Fruit fly (Drosophila melanogaster) whole organism, prepupa: ENCODE measurements around the gene CG31915.

Experiments used
- Blimp-1 ChIP-seq: fragments of 200-800 bp; sonication (Bioruptor generic); optimal IDR thresholded peaks from 3 replicates; lab custom pipeline; 2017; ENCODE audit warnings: missing biosample characterization, missing genetic modification characterization, mild to moderate bottlenecking, moderate library complexity, missing genetic modification reagents
- CG10631 ChIP-seq: fragments of 200-800 bp; sonication (Bioruptor generic); optimal IDR thresholded peaks from 2 replicates; lab custom pipeline; 2016; ENCODE audit warnings: missing biosample characterization, missing genetic modification characterization
- CG10669 ChIP-seq: fragments of 200-800 bp; sonication (Bioruptor generic); optimal IDR thresholded peaks from 3 replicates; lab custom pipeline; 2018; ENCODE audit warnings: missing biosample characterization, mild to moderate bottlenecking, missing genetic modification characterization, moderate library complexity
- CG11294 ChIP-seq: fragments of 200-800 bp; sonication (Bioruptor generic); IDR thresholded peaks from 2 replicates; pipeline ENCODE4 v1.3.6; 2022; ENCODE audit warnings: missing biosample characterization, missing genetic modification characterization
- CG11762 ChIP-seq: fragments of 200-800 bp; sonication (Bioruptor generic); optimal IDR thresholded peaks from 3 replicates; lab custom pipeline; 2016; ENCODE audit warnings: missing biosample characterization, missing genetic modification characterization; ENCODE audit not compliant: insufficient read depth
- CG11902 ChIP-seq: fragments of 200-800 bp; sonication (Bioruptor generic); optimal IDR thresholded peaks from 3 replicates; lab custom pipeline; 2016; ENCODE audit warnings: missing biosample characterization, missing genetic modification characterization
- CG1621 ChIP-seq: fragments of 200-800 bp; sonication (Bioruptor generic); optimal IDR thresholded peaks from 3 replicates; lab custom pipeline; 2018; ENCODE audit warnings: missing biosample characterization, mild to moderate bottlenecking, missing genetic modification characterization
- CG16779 ChIP-seq: fragments of 200-800 bp; sonication (Bioruptor generic); optimal IDR thresholded peaks from 3 replicates; lab custom pipeline; 2017; ENCODE audit warnings: missing biosample characterization, mild to moderate bottlenecking, missing genetic modification characterization
- CG31627 ChIP-seq: fragments of 200-800 bp; sonication (Bioruptor generic); optimal IDR thresholded peaks from 3 replicates; lab custom pipeline; 2016; ENCODE audit warnings: missing biosample characterization, missing genetic modification characterization
- CG34406 ChIP-seq: fragments of 200-800 bp; sonication (Bioruptor generic); optimal IDR thresholded peaks from 3 replicates; lab custom pipeline; 2016; ENCODE audit warnings: missing biosample characterization, missing genetic modification characterization
- CG3919 ChIP-seq: fragments of 200-800 bp; sonication (Bioruptor generic); optimal IDR thresholded peaks from 3 replicates; lab custom pipeline; 2016; ENCODE audit warnings: missing biosample characterization, missing genetic modification characterization
- CG6163 ChIP-seq: fragments of 200-800 bp; sonication (Bioruptor generic); IDR thresholded peaks from 3 replicates; pipeline ENCODE4 v1.3.6; 2022; ENCODE audit warnings: missing biosample characterization, missing genetic modification characterization
- CG6276 ChIP-seq: fragments of 200-800 bp; sonication (Bioruptor generic); optimal IDR thresholded peaks from 2 replicates; lab custom pipeline; 2017; ENCODE audit warnings: missing biosample characterization, mild to moderate bottlenecking, missing genetic modification characterization
- CG6792 ChIP-seq: fragments of 200-800 bp; sonication (Bioruptor generic); optimal IDR thresholded peaks from 3 replicates; lab custom pipeline; 2016; ENCODE audit warnings: missing biosample characterization, missing genetic modification characterization
- CG6808 ChIP-seq: fragments of 200-800 bp; sonication (Bioruptor generic); optimal IDR thresholded peaks from 3 replicates; lab custom pipeline; 2017; ENCODE audit warnings: missing biosample characterization, missing genetic modification characterization, mild to moderate bottlenecking, moderate library complexity, missing genetic modification reagents
- CG6854 ChIP-seq: fragments of 200-800 bp; sonication (Bioruptor generic); optimal IDR thresholded peaks from 2 replicates; lab custom pipeline; 2017; ENCODE audit warnings: missing biosample characterization, mild to moderate bottlenecking, missing genetic modification characterization
- CG7368 ChIP-seq: fragments of 200-800 bp; sonication (Bioruptor generic); optimal IDR thresholded peaks from 3 replicates; lab custom pipeline; 2016; ENCODE audit warnings: missing biosample characterization, missing genetic modification characterization
- CG8319 ChIP-seq: fragments of 200-800 bp; sonication (Bioruptor generic); optimal IDR thresholded peaks from 3 replicates; lab custom pipeline; 2016; ENCODE audit warnings: missing biosample characterization, missing genetic modification characterization
- CG8632 ChIP-seq: fragments of 200-800 bp; sonication (Bioruptor generic); optimal IDR thresholded peaks from 3 replicates; lab custom pipeline; 2016; ENCODE audit warnings: missing biosample characterization, missing genetic modification characterization
- CG9139 ChIP-seq: fragments of 200-800 bp; sonication (Bioruptor generic); optimal IDR thresholded peaks from 3 replicates; lab custom pipeline; 2017; ENCODE audit warnings: missing biosample characterization, mild to moderate bottlenecking, missing genetic modification characterization
- Eip75B ChIP-seq: fragments of 200-800 bp; sonication (Bioruptor generic); optimal IDR thresholded peaks from 3 replicates; lab custom pipeline; 2016; ENCODE audit warnings: missing biosample characterization, missing genetic modification characterization
- Eip78C ChIP-seq: fragments of 200-800 bp; sonication (Bioruptor generic); peaks from one replicate; lab custom pipeline; 2016; ENCODE audit warnings: missing biosample characterization, missing genetic modification characterization
- Eip93F ChIP-seq: fragments of 200-800 bp; sonication (Bioruptor generic); optimal IDR thresholded peaks from 2 replicates; lab custom pipeline; 2016; ENCODE audit warnings: missing biosample characterization, mild to moderate bottlenecking, missing genetic modification characterization
- Ets21C ChIP-seq: fragments of 200-800 bp; sonication (Bioruptor generic); optimal IDR thresholded peaks from 3 replicates; lab custom pipeline; 2016; ENCODE audit warnings: missing biosample characterization, missing genetic modification characterization
- Ets96B ChIP-seq: fragments of 200-800 bp; optimal IDR thresholded peaks from 2 replicates; lab custom pipeline; 2019; ENCODE audit warnings: missing biosample characterization, mild to moderate bottlenecking, missing genetic modification characterization, moderate library complexity
- Gug ChIP-seq: fragments of 200-800 bp; sonication (Bioruptor generic); IDR thresholded peaks from 2 replicates; pipeline ENCODE4 v1.3.6; 2022; ENCODE audit warnings: missing biosample characterization, missing genetic modification characterization
- Hr4 ChIP-seq: fragments of 200-800 bp; sonication (Bioruptor generic); optimal IDR thresholded peaks from 3 replicates; lab custom pipeline; 2016; ENCODE audit warnings: missing biosample characterization, missing genetic modification characterization
- Lpt ChIP-seq: fragments of 200-800 bp; sonication (Bioruptor generic); optimal IDR thresholded peaks from 3 replicates; lab custom pipeline; 2016; ENCODE audit warnings: missing biosample characterization, missing genetic modification characterization
- Met ChIP-seq: fragments of 200-800 bp; sonication (Bioruptor generic); optimal IDR thresholded peaks from 3 replicates; lab custom pipeline; 2016; ENCODE audit warnings: missing biosample characterization, missing genetic modification characterization
- Smox ChIP-seq: fragments of 200-800 bp; sonication (Bioruptor generic); optimal IDR thresholded peaks from 3 replicates; lab custom pipeline; 2016; ENCODE audit warnings: missing biosample characterization, missing genetic modification characterization
- Sox102F ChIP-seq: fragments of 200-800 bp; sonication (Bioruptor generic); optimal IDR thresholded peaks from 2 replicates; lab custom pipeline; 2016; ENCODE audit warnings: missing biosample characterization, mild to moderate bottlenecking, missing genetic modification characterization
- Sox14 ChIP-seq: fragments of 200-800 bp; sonication (Bioruptor generic); optimal IDR thresholded peaks from 3 replicates; lab custom pipeline; 2016; ENCODE audit warnings: missing biosample characterization, missing genetic modification characterization
- Sox15 ChIP-seq: fragments of 200-800 bp; sonication (Bioruptor generic); optimal IDR thresholded peaks from 3 replicates; lab custom pipeline; 2016; ENCODE audit warnings: missing biosample characterization, missing genetic modification characterization
- achi ChIP-seq: fragments of 200-800 bp; sonication (Bioruptor generic); optimal IDR thresholded peaks from 3 replicates; lab custom pipeline; 2016; ENCODE audit warnings: missing biosample characterization, missing genetic modification characterization
- acj6 ChIP-seq: fragments of 200-800 bp; sonication (Bioruptor generic); optimal IDR thresholded peaks from 3 replicates; lab custom pipeline; 2016; ENCODE audit warnings: missing biosample characterization, missing genetic modification characterization
- cyc ChIP-seq: fragments of 200-800 bp; sonication (Bioruptor generic); optimal IDR thresholded peaks from 3 replicates; lab custom pipeline; 2016; ENCODE audit warnings: missing biosample characterization, missing genetic modification characterization
- dac ChIP-seq: fragments of 200-800 bp; sonication (Bioruptor generic); optimal IDR thresholded peaks from 2 replicates; lab custom pipeline; 2017; ENCODE audit warnings: missing biosample characterization, mild to moderate bottlenecking, missing genetic modification characterization
- dsx ChIP-seq: fragments of 200-800 bp; optimal IDR thresholded peaks from 3 replicates; lab custom pipeline; 2019; ENCODE audit warnings: missing biosample characterization, mild to moderate bottlenecking, missing genetic modification characterization, moderate library complexity; ENCODE audit not compliant: poor library complexity, severe bottlenecking
- eg ChIP-seq: fragments of 200-800 bp; sonication (Bioruptor generic); IDR thresholded peaks from 3 replicates; pipeline ENCODE4 v1.3.6; 2022; ENCODE audit warnings: missing biosample characterization, missing genetic modification characterization
- fd59A ChIP-seq: fragments of 200-800 bp; sonication (Bioruptor generic); optimal IDR thresholded peaks from 2 replicates; lab custom pipeline; 2017; ENCODE audit warnings: missing biosample characterization, mild to moderate bottlenecking, missing genetic modification characterization, missing genetic modification reagents
- fd85E ChIP-seq: fragments of 200-800 bp; sonication (Bioruptor generic); optimal IDR thresholded peaks from 3 replicates; lab custom pipeline; 2016; ENCODE audit warnings: missing biosample characterization, missing genetic modification characterization
- lz ChIP-seq: fragments of 200-800 bp; sonication (Bioruptor generic); optimal IDR thresholded peaks from 3 replicates; lab custom pipeline; 2016; ENCODE audit warnings: missing biosample characterization, missing genetic modification characterization
- net ChIP-seq: fragments of 200-800 bp; sonication (Bioruptor generic); optimal IDR thresholded peaks from 3 replicates; lab custom pipeline; 2016; ENCODE audit warnings: missing biosample characterization, missing genetic modification characterization
- pdm3 ChIP-seq: fragments of 200-800 bp; sonication (Bioruptor generic); optimal IDR thresholded peaks from 3 replicates; lab custom pipeline; 2016; ENCODE audit warnings: missing biosample characterization, missing genetic modification characterization
- salr ChIP-seq, 2 experiments: fragments of 200-800 bp; sonication (Bioruptor generic); optimal IDR thresholded peaks; 3 replicates each; lab custom pipeline; 2016 to 2018; ENCODE audit warnings: missing biosample characterization in 2 of 2, missing genetic modification characterization in 2 of 2, mild to moderate bottlenecking in 1 of 2
- spab ChIP-seq: fragments of 200-800 bp; sonication (Bioruptor generic); optimal IDR thresholded peaks from 2 replicates; lab custom pipeline; 2017; ENCODE audit warnings: missing biosample characterization, mild to moderate bottlenecking, missing genetic modification characterization, missing genetic modification reagents
- ss ChIP-seq, 2 experiments: fragments of 200-800 bp; sonication (Bioruptor generic); optimal IDR thresholded peaks; 2 replicates in 1 of 2; 3 replicates in 1 of 2; lab custom pipeline; 2017 to 2018; ENCODE audit warnings: mild to moderate bottlenecking in 2 of 2, missing biosample characterization in 2 of 2, missing genetic modification characterization in 2 of 2, moderate library complexity in 1 of 2
- svp ChIP-seq: fragments of 200-800 bp; sonication (Bioruptor generic); peaks from one replicate; lab custom pipeline; 2016; ENCODE audit warnings: missing biosample characterization, missing genetic modification characterization
- vri ChIP-seq: fragments of 200-800 bp; sonication (Bioruptor generic); optimal IDR thresholded peaks from 3 replicates; lab custom pipeline; 2016; ENCODE audit warnings: missing biosample characterization, mild to moderate bottlenecking, missing genetic modification characterization

CG31915 gene

dm6 chr2L:5520757-5521156, 7.2 kb upstream of the CG31915 start (continued):
- peak; percentile 1 for TF ChIP-seq CG7368 (GFP tag; lab: Kevin White, UChicago)
- no peak for TF ChIP-seq cyc (GFP tag; lab: Kevin White, UChicago)
- no peak for TF ChIP-seq dac
- 0 out of 3 replicates have a peak, but pooled peaks have one; percentile 26 for TF ChIP-seq eg (GFP tag; lab: Robert Waterston, UW)
- no peak for TF ChIP-seq Eip78C (GFP tag; lab: Kevin White, UChicago)
- TF ChIP-seq Ets21C, result no peak
- no peak for TF ChIP-seq CG16779
- TF ChIP-seq CG11902 (GFP tag; lab: Kevin White, UChicago), result no peak
- no peak for TF ChIP-seq salr (GFP tag; optimal IDR thresholded peaks at IDR 0.05; lab: Kevin White, UChicago)
- TF ChIP-seq CG10631, result no peak

dm6 chr2L:5523848-5524473, 4.0 kb upstream of the CG31915 start, which contains the start of the genes Vps52 and Elp4:
Vps52 (minus strand) TSS chr2L:5523898.
Elp4 (plus strand) TSS chr2L:5524139.
- TF ChIP-seq CG11762 (GFP tag; lab: Kevin White, UChicago) (no peak), Eip75B (GFP tag; lab: Kevin White, UChicago) (no peak), CG31627 (GFP tag; lab: Kevin White, UChicago) (peak; percentile 73), Sox15 (peak; percentile 67), Ets96B (tag; lab: Kevin White, UChicago) (peak; percentile 62), Eip78C (GFP tag; lab: Kevin White, UChicago) (no peak), ss (GFP tag; optimal IDR thresholded peaks at IDR 0.05; lab: Kevin White, UChicago) (no peak), CG8632 (GFP tag; lab: Kevin White, UChicago) (peak; percentile 55), Lpt (peak; percentile 55), dac (no peak), Smox (GFP tag; lab: Kevin White, UChicago) (no peak), Hr4 (GFP tag; lab: Kevin White, UChicago) (no peak), acj6 (GFP tag; lab: Kevin White, UChicago) (no peak), svp (GFP tag; lab: Kevin White, UChicago) (no peak), achi (GFP tag; lab: Kevin White, UChicago) (no peak), CG34406 (GFP tag; lab: Kevin White, UChicago) (peak; percentile 74), CG10669 (GFP tag; lab: Kevin White, UChicago) (no peak), CG1621 (tag; lab: Kevin White, UChicago) (peak; percentile 14), CG9139 (GFP tag; lab: Kevin White, UChicago) (no peak), eg (GFP tag; lab: Robert Waterston, UW) (no peak; the same call in 2 of the 3 replicates), CG3919 (GFP tag; lab: Kevin White, UChicago) (no peak), spab (GFP tag; lab: Kevin White, UChicago) (no peak), dsx (GFP tag; lab: Kevin White, UChicago) (no peak), Gug (GFP tag; lab: Robert Waterston, UW) (peak; percentile 60), CG7368 (GFP tag; lab: Kevin White, UChicago) (peak; percentile 1), Eip93F (GFP tag; lab: Kevin White, UChicago) (no peak), pdm3 (GFP tag; lab: Kevin White, UChicago) (no peak), CG6276 (GFP tag; lab: Kevin White, UChicago) (no peak), Sox14 (GFP tag; lab: Kevin White, UChicago) (no peak), fd85E (GFP tag; lab: Kevin White, UChicago) (no peak), CG6854 (GFP tag; lab: Kevin White, UChicago) (no peak), CG8319 (peak; percentile 24), CG6792 (no peak), cyc (GFP tag; lab: Kevin White, UChicago) (peak; percentile 63), fd59A (GFP tag; lab: Kevin White, UChicago) (no peak), Sox102F (GFP tag; lab: Kevin White, UChicago) (no peak), CG11294 (GFP tag; lab: Robert Waterston, UW) (peak; percentile 29; the same call in 1 of the 2 replicates), CG6808 (GFP tag; lab: Kevin White, UChicago) (no peak), net (no peak), vri (no peak), CG10631 (no peak), Blimp-1 (GFP tag; lab: Kevin White, UChicago) (no peak), lz (GFP tag; lab: Kevin White, UChicago) (peak; percentile 72), Met (GFP tag; lab: Kevin White, UChicago) (no peak), Ets21C (no peak), CG6163 (peak; percentile 55; the same call in 2 of the 3 replicates)
